Worm (Caenorhabditis elegans) whole organism, late embryonic: ENCODE measurements around the gene Y25C1A.8.

Experiments
- C08G9.2 ChIP-seq: sonication (generic microtip); optimal IDR thresholded peaks from 2 replicates; lab custom pipeline; 2016; ENCODE audit warnings: mild to moderate bottlenecking, missing genetic modification characterization, moderate library complexity, missing compliant biosample characterization
- C38D4.7 ChIP-seq: fragments of 200-800 bp; sonication (Bioruptor generic); optimal IDR thresholded peaks from 2 replicates; lab custom pipeline; 2018; ENCODE audit warnings: mild to moderate bottlenecking, missing genetic modification characterization, moderate library complexity, missing compliant biosample characterization
- F13H6.1 ChIP-seq: sonication (generic microtip); optimal IDR thresholded peaks from 2 replicates; lab custom pipeline; 2016; ENCODE audit warnings: missing genetic modification characterization, missing compliant biosample characterization
- ama-1 ChIP-seq: fragments of 150-350 bp; optimal IDR thresholded peaks from 2 replicates; lab custom pipeline; 2014
- fkh-10 ChIP-seq: fragments of 150-350 bp; optimal IDR thresholded peaks from 2 replicates; lab custom pipeline; 2014; ENCODE audit warnings: missing biosample characterization, missing genetic modification reagents, missing genetic modification characterization
- hlh-30 ChIP-seq: sonication (generic microtip); optimal IDR thresholded peaks from 2 replicates; lab custom pipeline; 2017; ENCODE audit warnings: antibody characterized with exemption, missing genetic modification characterization, missing compliant biosample characterization; ENCODE audit not compliant: insufficient read depth
- rnt-1 ChIP-seq: sonication (generic microtip); optimal IDR thresholded peaks from 2 replicates; lab custom pipeline; 2016; ENCODE audit warnings: missing genetic modification characterization, missing compliant biosample characterization
- sox-2 ChIP-seq: fragments of 200-800 bp; sonication (Bioruptor generic); IDR thresholded peaks from 2 replicates; pipeline ENCODE4 v1.3.6; 2022; ENCODE audit warnings: missing genetic modification reagents, missing genetic modification characterization, missing compliant biosample characterization

- TF ChIP-seq fkh-10 (GFP tag; lab: Kevin White, UChicago) (no peak), sox-2 (GFP tag; lab: Robert Waterston, UW) (no peak), F13H6.1 (tag; lab: Kevin White, UChicago) (no peak), C38D4.7 (GFP tag; lab: Kevin White, UChicago) (no peak), ama-1 (lab: Kevin White, UChicago) (no peak), rnt-1 (tag; lab: Kevin White, UChicago) (no peak), hlh-30 (tag; lab: Kevin White, UChicago) (no peak), C08G9.2 (tag; lab: Kevin White, UChicago) (no peak)
These were observed 12.8 kb downstream of the Y25C1A.8 start for ce11 chrII:3063984-3064383.
